Worm (Caenorhabditis elegans) whole organism, L1 larva: ENCODE data around the gene W02B12.13.

ENCODE experiments used
- C16A3.4 ChIP-seq: fragments of 150-350 bp; optimal IDR thresholded peaks from 2 replicates; lab custom pipeline; 2014; ENCODE audit warnings: missing biosample characterization, missing genetic modification characterization
- C34B4.2 ChIP-seq: sonication (generic microtip); optimal IDR thresholded peaks from 2 replicates; lab custom pipeline; 2017; ENCODE audit warnings: mild to moderate bottlenecking, missing genetic modification characterization, missing compliant biosample characterization
- F16B12.6 ChIP-seq: fragments of 150-350 bp; optimal IDR thresholded peaks from 2 replicates; lab custom pipeline; 2014; ENCODE audit warnings: missing biosample characterization, missing genetic modification characterization
- Y116A8C.19 ChIP-seq: sonication (generic microtip); optimal IDR thresholded peaks from 2 replicates; lab custom pipeline; 2016; ENCODE audit warnings: missing compliant biosample characterization, missing genetic modification characterization, borderline replicate concordance
- alr-1 ChIP-seq: fragments of 200-800 bp; sonication (Bioruptor generic); optimal IDR thresholded peaks from 2 replicates; lab custom pipeline; 2018; ENCODE audit warnings: borderline replicate concordance, mild to moderate bottlenecking, missing genetic modification characterization, missing compliant biosample characterization
- aly-2 ChIP-seq: fragments of 150-350 bp; optimal IDR thresholded peaks from 2 replicates; lab custom pipeline; 2014; ENCODE audit warnings: missing biosample characterization, missing genetic modification characterization
- blmp-1 ChIP-seq: fragments of 150-350 bp; optimal IDR thresholded peaks from 2 replicates; lab custom pipeline; 2014; ENCODE audit warnings: missing biosample characterization, missing genetic modification characterization
- ceh-8 ChIP-seq: fragments of 200-800 bp; sonication (Bioruptor generic); optimal IDR thresholded peaks from 2 replicates; lab custom pipeline; 2018; ENCODE audit warnings: mild to moderate bottlenecking, missing genetic modification characterization, moderate library complexity, missing compliant biosample characterization
- ceh-82 ChIP-seq, 3 experiments: fragments of 150-350 bp in 1 of 3; sonication (generic microtip) in 2 of 3; optimal IDR thresholded peaks; 2 replicates each; lab custom pipeline; 2014 to 2017; ENCODE audit warnings: missing biosample characterization in 3 of 3, missing genetic modification characterization in 3 of 3
- ceh-90 ChIP-seq: sonication (generic microtip); optimal IDR thresholded peaks from 2 replicates; lab custom pipeline; 2016; ENCODE audit warnings: missing genetic modification characterization, missing compliant biosample characterization
- dsc-1 ChIP-seq: sonication (generic microtip); optimal IDR thresholded peaks from 2 replicates; lab custom pipeline; 2016; ENCODE audit warnings: mild to moderate bottlenecking, missing genetic modification characterization, missing compliant biosample characterization
- efl-1 ChIP-seq, 4 experiments: fragments of 150-350 bp; optimal IDR thresholded peaks in 3 of 4; peaks in 1 of 4; 1 replicate in 1 of 4; 2 replicates in 3 of 4; lab custom pipeline; 2014; ENCODE audit warnings: missing biosample characterization in 2 of 4, missing genetic modification characterization in 2 of 4, missing genetic modification reagents in 2 of 4
- egl-13 ChIP-seq: sonication (generic microtip); optimal IDR thresholded peaks from 2 replicates; lab custom pipeline; 2016; ENCODE audit warnings: missing genotype, missing genetic modification reagents, missing genetic modification characterization, missing compliant biosample characterization
- elt-3 ChIP-seq, 6 experiments: fragments of 150-350 bp in 1 of 6; sonication (generic microtip); optimal IDR thresholded peaks; 2 replicates each; lab custom pipeline; 2017 to 2018; ENCODE audit warnings: missing biosample characterization in 6 of 6, missing genetic modification characterization in 6 of 6, inconsistent platforms in 1 of 6
- fkh-8 ChIP-seq: sonication (generic microtip); optimal IDR thresholded peaks from 2 replicates; lab custom pipeline; 2016; ENCODE audit warnings: mild to moderate bottlenecking, missing genetic modification characterization, missing compliant biosample characterization
- grh-1 ChIP-seq: fragments of 200-800 bp; sonication (Bioruptor generic); IDR thresholded peaks from 2 replicates; pipeline ENCODE4 v1.3.6; 2022; ENCODE audit warnings: missing genetic modification reagents, missing genetic modification characterization, missing compliant biosample characterization
- hlh-17 ChIP-seq: fragments of 200-800 bp; sonication (Bioruptor generic); optimal IDR thresholded peaks from 2 replicates; lab custom pipeline; 2018; ENCODE audit warnings: missing genetic modification characterization, mild to moderate bottlenecking, missing compliant biosample characterization, moderate library complexity, borderline replicate concordance
- hlh-4 ChIP-seq: sonication (generic microtip); optimal IDR thresholded peaks from 2 replicates; lab custom pipeline; 2016; ENCODE audit warnings: mild to moderate bottlenecking, missing genetic modification characterization, missing compliant biosample characterization
- hpl-2 ChIP-seq: fragments of 150-350 bp; optimal IDR thresholded peaks from 2 replicates; lab custom pipeline; 2014; ENCODE audit warnings: missing biosample characterization, missing genetic modification reagents, missing genetic modification characterization
- irx-1 ChIP-seq: sonication (generic microtip); optimal IDR thresholded peaks from 2 replicates; lab custom pipeline; 2016; ENCODE audit warnings: missing genetic modification characterization, missing compliant biosample characterization
- isw-1 ChIP-seq: fragments of 200-800 bp; sonication (Bioruptor generic); IDR thresholded peaks from 2 replicates; pipeline ENCODE4 v1.3.6; 2022; ENCODE audit warnings: missing genetic modification characterization, missing compliant biosample characterization
- jun-1 ChIP-seq: fragments of 150-350 bp; optimal IDR thresholded peaks from 2 replicates; lab custom pipeline; 2014; ENCODE audit warnings: missing biosample characterization, missing genetic modification reagents, missing genetic modification characterization
- lin-13 ChIP-seq: fragments of 150-350 bp; optimal IDR thresholded peaks from 2 replicates; lab custom pipeline; 2014; ENCODE audit warnings: missing biosample characterization, missing genetic modification reagents, missing genetic modification characterization
- lin-14 ChIP-seq: fragments of 200-800 bp; sonication (Bioruptor generic); optimal IDR thresholded peaks from 2 replicates; lab custom pipeline; 2018; ENCODE audit warnings: mild to moderate bottlenecking, missing genetic modification characterization, moderate library complexity, missing compliant biosample characterization
- lin-15B ChIP-seq: fragments of 150-350 bp; sonication (generic microtip); optimal IDR thresholded peaks from 3 replicates; lab custom pipeline; 2014; ENCODE audit warnings: missing biosample characterization, missing genetic modification characterization
- lin-35 ChIP-seq, 2 experiments: fragments of 150-350 bp; optimal IDR thresholded peaks; 2 replicates each; lab custom pipeline; 2014; ENCODE audit warnings: missing biosample characterization in 2 of 2, missing genetic modification characterization in 2 of 2, missing genetic modification reagents in 2 of 2
- lir-3 ChIP-seq: sonication (generic microtip); optimal IDR thresholded peaks from 2 replicates; lab custom pipeline; 2016; ENCODE audit warnings: mild to moderate bottlenecking, missing genetic modification characterization, moderate library complexity, missing compliant biosample characterization; ENCODE audit not compliant: poor library complexity
- lsy-2 ChIP-seq, 2 experiments: fragments of 150-350 bp; optimal IDR thresholded peaks; 2 replicates each; lab custom pipeline; 2014; ENCODE audit warnings: missing biosample characterization in 2 of 2, missing genetic modification characterization in 2 of 2
- mdl-1 ChIP-seq, 2 experiments: fragments of 150-350 bp; optimal IDR thresholded peaks; 2 replicates each; lab custom pipeline; 2014 to 2017; ENCODE audit warnings: missing biosample characterization in 2 of 2, missing genetic modification characterization in 2 of 2, inconsistent platforms in 1 of 2
- nhr-11 ChIP-seq: fragments of 150-350 bp; optimal IDR thresholded peaks from 2 replicates; lab custom pipeline; 2014; ENCODE audit warnings: missing biosample characterization, missing genetic modification characterization
- nhr-19 ChIP-seq: fragments of 200-800 bp; sonication (Bioruptor generic); conservative IDR thresholded peaks from 2 replicates; pipeline ENCODE4 v1.3.6; 2022; ENCODE audit warnings: missing genetic modification characterization, missing compliant biosample characterization
- nhr-20 ChIP-seq: sonication (generic microtip); optimal IDR thresholded peaks from 2 replicates; lab custom pipeline; 2016; ENCODE audit warnings: mild to moderate bottlenecking, missing genetic modification characterization, missing compliant biosample characterization
- nhr-71 ChIP-seq: sonication (generic microtip); optimal IDR thresholded peaks from 2 replicates; lab custom pipeline; 2016; ENCODE audit warnings: mild to moderate bottlenecking, missing genetic modification characterization, moderate library complexity, missing compliant biosample characterization
- nhr-84 ChIP-seq: sonication (generic microtip); optimal IDR thresholded peaks from 2 replicates; lab custom pipeline; 2017; ENCODE audit warnings: missing biosample characterization, missing genetic modification characterization
- nhr-85 ChIP-seq: sonication (generic microtip); peaks from one replicate; lab custom pipeline; 2016; ENCODE audit warnings: missing genetic modification characterization, inconsistent platforms, missing compliant biosample characterization
- nhr-90 ChIP-seq: sonication (generic microtip); optimal IDR thresholded peaks from 2 replicates; lab custom pipeline; 2016; ENCODE audit warnings: mild to moderate bottlenecking, missing genetic modification characterization, missing compliant biosample characterization; ENCODE audit not compliant: poor library complexity
- rnt-1 ChIP-seq: sonication (generic microtip); optimal IDR thresholded peaks from 2 replicates; lab custom pipeline; 2016; ENCODE audit warnings: mild to moderate bottlenecking, missing genetic modification characterization, moderate library complexity, missing compliant biosample characterization
- skn-1 ChIP-seq: fragments of 150-350 bp; optimal IDR thresholded peaks from 2 replicates; lab custom pipeline; 2014; ENCODE audit warnings: missing biosample characterization, missing genetic modification characterization
- snpc-4 ChIP-seq: fragments of 150-350 bp; optimal IDR thresholded peaks from 2 replicates; lab custom pipeline; 2014; ENCODE audit warnings: missing biosample characterization, missing genetic modification characterization
- snu-23 ChIP-seq: sonication (generic microtip); optimal IDR thresholded peaks from 2 replicates; lab custom pipeline; 2016; ENCODE audit warnings: missing genetic modification characterization, missing compliant biosample characterization
- swsn-7 ChIP-seq: sonication (generic microtip); optimal IDR thresholded peaks from 2 replicates; lab custom pipeline; 2016; ENCODE audit warnings: missing genetic modification characterization, missing compliant biosample characterization
- tbx-2 ChIP-seq: sonication (generic microtip); optimal IDR thresholded peaks from 2 replicates; lab custom pipeline; 2016; ENCODE audit warnings: missing genetic modification characterization, missing compliant biosample characterization
- unc-130 ChIP-seq: fragments of 150-350 bp; optimal IDR thresholded peaks from 2 replicates; lab custom pipeline; 2017; ENCODE audit warnings: missing biosample characterization, missing genetic modification characterization, inconsistent platforms
- unc-86 ChIP-seq: sonication (generic microtip); optimal IDR thresholded peaks from 2 replicates; lab custom pipeline; 2016; ENCODE audit warnings: missing genetic modification characterization, missing compliant biosample characterization
- xbp-1 ChIP-seq: sonication (generic microtip); optimal IDR thresholded peaks from 2 replicates; lab custom pipeline; 2016; ENCODE audit warnings: missing genetic modification characterization, missing compliant biosample characterization
- zip-4 ChIP-seq: fragments of 200-800 bp; sonication (Bioruptor generic); optimal IDR thresholded peaks from 2 replicates; lab custom pipeline; 2018; ENCODE audit warnings: mild to moderate bottlenecking, missing genetic modification characterization, moderate library complexity, missing compliant biosample characterization
- ztf-11 ChIP-seq, 2 experiments: sonication (generic microtip); optimal IDR thresholded peaks; 2 replicates each; lab custom pipeline; 2016 to 2017; ENCODE audit warnings: missing genetic modification characterization in 2 of 2, missing biosample characterization in 1 of 2, missing compliant biosample characterization in 1 of 2

W02B12.13 gene

DNA sequence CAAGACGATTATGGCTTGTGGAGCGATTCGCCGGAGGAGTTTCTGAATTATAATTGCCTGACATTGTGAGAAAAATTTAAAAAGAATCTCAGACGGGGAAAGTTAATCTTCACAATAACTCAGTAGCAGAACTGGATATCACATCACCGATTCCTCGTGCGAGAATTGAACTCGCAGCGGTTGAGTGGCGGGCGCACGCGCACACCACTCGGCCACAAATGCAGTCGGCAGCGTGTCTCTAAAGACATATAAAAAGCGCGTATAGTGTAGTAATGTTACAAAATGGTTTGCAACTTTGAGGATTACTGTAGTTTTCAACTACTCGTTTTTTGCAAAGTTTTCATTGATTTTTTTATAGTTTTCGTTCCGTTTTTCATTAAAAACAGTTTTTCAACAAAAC lies 39.5 kb downstream of the W02B12.13 start (continued):
- TF ChIP-seq irx-1 (tag; lab: Kevin White, UChicago) (peak; percentile 1), xbp-1 (tag; lab: Kevin White, UChicago) (peak; percentile 53), snpc-4 (tag; lab: Kevin White, UChicago) (peak; percentile 51), rnt-1 (tag; lab: Kevin White, UChicago) (peak; percentile 79), egl-13 (tag; lab: Kevin White, UChicago) (peak; percentile 19), hlh-17 (GFP tag; lab: Kevin White, UChicago) (no peak), hpl-2 (GFP tag; lab: Kevin White, UChicago) (no peak), C34B4.2 (tag; lab: Kevin White, UChicago) (no peak), nhr-84 (tag; lab: Kevin White, UChicago) (no peak), hlh-4 (tag; lab: Kevin White, UChicago) (no peak), lin-15B (tag; lab: Kevin White, UChicago) (peak; percentile 37), blmp-1 (tag; lab: Kevin White, UChicago) (no peak), lin-13 (no peak), lsy-2 (tag; optimal IDR thresholded peaks at IDR 0.05; lab: Kevin White, UChicago) (peak; percentile 72 to 91), efl-1 (optimal IDR thresholded peaks at IDR 0.05; lab: Kevin White, UChicago) (peak; percentile 54 to 62), efl-1 (GFP tag; optimal IDR thresholded peaks at IDR 0.05 in 1 of 2; lab: Kevin White, UChicago) (peak; percentile 50 to 96), nhr-20 (tag; lab: Kevin White, UChicago) (peak; percentile 68), isw-1 (GFP tag; lab: Robert Waterston, UW) (no peak), unc-86 (tag; lab: Kevin White, UChicago) (peak; percentile 16), tbx-2 (tag; lab: Kevin White, UChicago) (peak; percentile 54), Y116A8C.19 (no peak), ztf-11 (tag; optimal IDR thresholded peaks at IDR 0.05; lab: Kevin White, UChicago) (peak in 1 of 2 experiments; percentile 52), F16B12.6 (tag; lab: Kevin White, UChicago) (peak; percentile 46), zip-4 (GFP tag; lab: Kevin White, UChicago) (peak; percentile 15), nhr-19 (peak; percentile 76), unc-130 (tag; lab: Kevin White, UChicago) (peak; percentile 73), ceh-82 (tag; optimal IDR thresholded peaks at IDR 0.05; lab: Kevin White, UChicago) (peak; percentile 38 to 87 (median 46)), lir-3 (peak; percentile 82), skn-1 (tag; lab: Kevin White, UChicago) (peak; percentile 41), nhr-90 (tag; lab: Kevin White, UChicago) (peak; percentile 74), ceh-90 (tag; lab: Kevin White, UChicago) (no peak), C16A3.4 (tag; lab: Kevin White, UChicago) (peak; percentile 83), swsn-7 (tag; lab: Kevin White, UChicago) (peak; percentile 70), elt-3 (tag; optimal IDR thresholded peaks at IDR 0.05; lab: Kevin White, UChicago) (peak in 2 of 6 experiments; percentile 34 to 51), lin-35 (GFP tag; optimal IDR thresholded peaks at IDR 0.05; lab: Kevin White, UChicago) (peak; percentile 69 to 84), mdl-1 (tag; optimal IDR thresholded peaks at IDR 0.05; lab: Kevin White, UChicago) (peak in 1 of 2 experiments; percentile 85)

DNA sequence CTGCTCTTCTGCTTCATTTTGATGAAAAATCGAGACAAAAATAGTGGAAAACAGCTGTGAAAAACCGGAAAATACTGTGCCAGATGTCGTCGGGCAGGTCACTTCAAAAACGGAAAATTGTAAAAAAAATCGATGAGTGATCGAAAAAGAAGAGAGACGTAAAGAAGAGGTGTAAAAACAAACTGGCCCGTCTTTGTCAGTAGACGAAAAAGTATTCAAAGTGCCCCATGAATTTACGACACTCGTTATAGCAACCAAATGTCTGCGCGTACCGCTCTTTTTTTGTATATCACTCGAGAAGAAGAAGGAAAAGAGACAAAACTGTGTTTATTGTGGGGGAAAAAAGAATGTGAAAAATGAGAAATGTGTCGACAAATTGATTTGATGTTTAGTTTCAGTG lies 40.1 kb downstream of the W02B12.13 start, which contains the start of gene twk-5:
twk-5 (minus strand) TSS at position 101 of the 400 bp plus-strand sequence.
- TF ChIP-seq mdl-1 (tag; optimal IDR thresholded peaks at IDR 0.05; lab: Kevin White, UChicago): no peak
- TF ChIP-seq hpl-2 (GFP tag; lab: Kevin White, UChicago): no peak
- TF ChIP-seq nhr-11 (tag; lab: Kevin White, UChicago): no peak
- no peak for TF ChIP-seq fkh-8 (tag; lab: Kevin White, UChicago)
- TF ChIP-seq lin-14 (GFP tag; lab: Kevin White, UChicago): peak; percentile 17
- TF ChIP-seq ceh-82 (tag; optimal IDR thresholded peaks at IDR 0.05; lab: Kevin White, UChicago): no peak
- no peak for TF ChIP-seq dsc-1
- TF ChIP-seq efl-1 (optimal IDR thresholded peaks at IDR 0.05; lab: Kevin White, UChicago): no peak
- TF ChIP-seq efl-1 (GFP tag; optimal IDR thresholded peaks at IDR 0.05 in 1 of 2; lab: Kevin White, UChicago): no peak
- TF ChIP-seq lin-35 (GFP tag; optimal IDR thresholded peaks at IDR 0.05; lab: Kevin White, UChicago): no peak
- TF ChIP-seq ceh-8 (GFP tag; lab: Kevin White, UChicago): no peak
- no peak for TF ChIP-seq zip-4 (GFP tag; lab: Kevin White, UChicago)
- TF ChIP-seq nhr-20 (tag; lab: Kevin White, UChicago): no peak
- no peak for TF ChIP-seq aly-2
- peak; percentile 67 for TF ChIP-seq nhr-85 (tag; lab: Kevin White, UChicago)
- TF ChIP-seq snu-23 (GFP tag; lab: Kevin White, UChicago): peak; percentile 4
- no peak for TF ChIP-seq grh-1
- TF ChIP-seq alr-1 (tag; lab: Kevin White, UChicago): no peak
- TF ChIP-seq blmp-1 (tag; lab: Kevin White, UChicago): no peak
- peak in 1 of 2 experiments; percentile 7 for TF ChIP-seq lsy-2 (tag; optimal IDR thresholded peaks at IDR 0.05; lab: Kevin White, UChicago)
- no peak for TF ChIP-seq jun-1 (tag; lab: Kevin White, UChicago)
- no peak for TF ChIP-seq ceh-90 (tag; lab: Kevin White, UChicago)
- no peak for TF ChIP-seq nhr-71
